Worm (Caenorhabditis elegans) whole organism, mixed stage, embryonic: Measurements from ENCODE around the gene bec-1.

Experiments
- mep-1 ChIP-seq: fragments of 150-350 bp; optimal IDR thresholded peaks from 2 replicates; lab custom pipeline; 2017; ENCODE audit warnings: missing biosample characterization, missing genetic modification reagents, missing genetic modification characterization, inconsistent platforms
- pha-4 ChIP-seq: fragments of 150-350 bp; optimal IDR thresholded peaks from 2 replicates; lab custom pipeline; 2018; ENCODE audit warnings: missing biosample characterization, missing genetic modification reagents, missing genetic modification characterization
- unc-62 ChIP-seq: fragments of 150-350 bp; optimal IDR thresholded peaks from 2 replicates; lab custom pipeline; 2014; ENCODE audit warnings: missing biosample characterization, missing genetic modification reagents, missing genetic modification characterization

DNA sequence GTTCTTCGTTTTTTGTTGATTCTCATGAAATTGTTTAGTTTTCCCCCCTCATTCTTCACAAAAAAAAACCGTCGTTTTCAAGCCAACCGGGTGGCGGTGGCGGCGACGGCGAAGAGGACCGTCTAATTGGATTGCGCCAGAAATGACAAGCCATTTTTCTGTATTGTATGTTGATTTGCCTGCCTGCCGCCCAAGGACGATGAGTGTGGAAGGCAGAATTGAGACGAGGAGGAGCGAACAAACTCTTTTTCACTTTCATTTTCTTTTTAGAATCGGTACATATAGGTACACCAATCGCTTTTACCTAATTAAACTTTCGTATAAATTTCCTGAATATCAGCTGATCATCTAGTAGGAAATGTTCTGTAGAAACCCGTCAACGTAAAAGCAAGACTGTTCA lies 37.4 kb upstream of the bec-1 start:
- no peak for TF ChIP-seq pha-4
- no peak for TF ChIP-seq unc-62
- no peak for TF ChIP-seq mep-1
